Worm (Caenorhabditis elegans): ENCODE results near the gene C18E9.2.
A peak's percentile ranks its signal among the peaks of the same experiment; 100 is the strongest.

The C18E9.2 gene

DNA sequence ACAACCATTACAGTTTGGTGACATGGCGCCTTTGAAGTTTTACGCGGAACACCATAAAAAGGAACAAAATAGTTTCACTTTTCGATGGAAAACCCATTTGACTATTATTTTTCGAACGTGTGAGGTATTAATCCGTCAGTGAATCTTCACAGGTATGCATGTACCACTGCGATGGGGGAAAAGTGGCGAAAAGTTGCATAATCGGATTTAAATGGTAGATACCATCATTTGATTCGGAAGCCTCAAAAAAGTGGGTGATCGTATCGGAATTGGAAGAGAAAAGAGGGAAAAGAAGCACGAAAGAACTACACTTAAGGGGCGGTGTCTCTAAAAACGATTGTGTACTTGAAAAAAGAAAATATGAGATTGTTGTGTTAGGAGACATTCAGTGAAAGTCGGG, 11.1 kb upstream of the C18E9.2 start:
- TF ChIP-seq tra-4 (tag; optimal IDR thresholded peaks at IDR 0.05): no peak
- no peak for TF ChIP-seq hnd-1 (tag; optimal IDR thresholded peaks at IDR 0.05)
- TF ChIP-seq F13C5.2 (tag; optimal IDR thresholded peaks at IDR 0.05): no peak
- no peak for TF ChIP-seq pes-1 (GFP tag; IDR thresholded peaks at IDR 0.05)
- no peak for TF ChIP-seq ets-7 (tag; optimal IDR thresholded peaks at IDR 0.05)
- no peak for TF ChIP-seq flt-1 (GFP tag; IDR thresholded peaks at IDR 0.05)
- TF ChIP-seq tbx-37 (GFP tag; conservative IDR thresholded peaks at IDR 0.05): no peak
- TF ChIP-seq sea-1 (GFP tag; conservative IDR thresholded peaks at IDR 0.05): no peak
- no peak for TF ChIP-seq ama-1 (optimal IDR thresholded peaks at IDR 0.05)
- no peak for TF ChIP-seq scrt-1 (GFP tag; IDR thresholded peaks at IDR 0.05)
- TF ChIP-seq hmg-4 (GFP tag; optimal IDR thresholded peaks at IDR 0.05): no peak
- no peak for TF ChIP-seq tbx-11 (GFP tag; IDR thresholded peaks at IDR 0.05)
- TF ChIP-seq hmbx-1 (tag; optimal IDR thresholded peaks at IDR 0.05): no peak
- no peak for TF ChIP-seq aly-1 (tag; optimal IDR thresholded peaks at IDR 0.05)
- TF ChIP-seq ceh-36 (tag; optimal IDR thresholded peaks at IDR 0.05): no peak
- no peak for TF ChIP-seq ceh-13 (GFP tag; optimal IDR thresholded peaks at IDR 0.05)
- no peak for TF ChIP-seq B0310.2 (tag; optimal IDR thresholded peaks at IDR 0.05)

DNA sequence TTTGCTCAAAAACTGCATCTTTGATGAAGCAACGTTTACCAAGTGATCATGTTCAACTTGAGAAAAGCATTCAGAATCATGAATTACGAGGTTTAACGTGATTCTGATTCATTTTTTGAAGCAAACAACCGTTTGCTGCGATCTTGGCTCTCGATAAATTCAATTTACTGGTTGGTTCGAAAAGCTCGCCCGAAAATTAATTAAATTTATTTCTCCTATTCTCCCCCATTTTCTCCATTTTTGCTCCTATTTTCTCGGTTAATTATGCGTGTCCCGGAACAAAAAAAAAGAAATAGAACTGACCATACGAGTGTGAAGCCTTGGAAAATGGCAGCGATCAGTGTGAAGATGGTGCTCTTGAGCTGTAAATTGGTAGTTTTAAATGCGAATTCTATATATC, 7.9 kb upstream of the C18E9.2 start:
- TF ChIP-seq ceh-36 (tag; optimal IDR thresholded peaks at IDR 0.05): no peak
- TF ChIP-seq aly-1 (tag; optimal IDR thresholded peaks at IDR 0.05): no peak
- TF ChIP-seq ceh-13 (GFP tag; optimal IDR thresholded peaks at IDR 0.05): no peak
- no peak for TF ChIP-seq B0310.2 (tag; optimal IDR thresholded peaks at IDR 0.05)
- TF ChIP-seq scrt-1 (GFP tag; IDR thresholded peaks at IDR 0.05): no peak
- TF ChIP-seq sea-1 (GFP tag; conservative IDR thresholded peaks at IDR 0.05): no peak
- no peak for TF ChIP-seq hmbx-1 (tag; optimal IDR thresholded peaks at IDR 0.05)
- TF ChIP-seq pes-1 (GFP tag; IDR thresholded peaks at IDR 0.05): no peak
- no peak for TF ChIP-seq ama-1 (optimal IDR thresholded peaks at IDR 0.05)

DNA sequence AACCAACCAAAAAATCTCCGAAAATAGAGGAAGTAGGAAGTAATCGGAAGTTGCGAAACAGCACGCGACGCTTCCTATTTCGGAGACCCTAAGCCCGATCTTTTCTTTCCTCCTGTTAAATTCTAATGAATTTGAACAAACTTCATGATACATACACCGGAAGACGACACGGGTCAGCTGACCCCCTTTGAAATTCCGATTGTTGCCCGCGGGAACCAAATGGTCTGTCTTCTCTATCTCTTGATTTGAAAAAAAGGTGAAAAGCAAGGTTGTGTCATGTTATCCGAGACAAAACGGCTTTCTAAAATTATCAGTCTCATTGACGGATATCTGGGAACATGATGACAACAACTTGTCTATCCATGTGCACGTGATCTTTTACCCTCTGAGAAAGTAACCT, 5.7 kb upstream of the C18E9.2 start:
- no peak for TF ChIP-seq ceh-36 (tag; optimal IDR thresholded peaks at IDR 0.05)
- TF ChIP-seq hnd-1 (tag; optimal IDR thresholded peaks at IDR 0.05): no peak
- no peak for TF ChIP-seq hmbx-1 (tag; optimal IDR thresholded peaks at IDR 0.05)
- TF ChIP-seq F13C5.2 (tag; optimal IDR thresholded peaks at IDR 0.05): no peak
- no peak for TF ChIP-seq tra-4 (tag; optimal IDR thresholded peaks at IDR 0.05)
- no peak for TF ChIP-seq ceh-13 (GFP tag; optimal IDR thresholded peaks at IDR 0.05)
- TF ChIP-seq B0310.2 (tag; optimal IDR thresholded peaks at IDR 0.05): no peak
- TF ChIP-seq ama-1 (optimal IDR thresholded peaks at IDR 0.05): no peak
- TF ChIP-seq flt-1 (GFP tag; IDR thresholded peaks at IDR 0.05): no peak
- no peak for TF ChIP-seq hmg-4 (GFP tag; optimal IDR thresholded peaks at IDR 0.05)
- no peak for TF ChIP-seq sea-1 (GFP tag; conservative IDR thresholded peaks at IDR 0.05)
- TF ChIP-seq scrt-1 (GFP tag; IDR thresholded peaks at IDR 0.05): no peak

- TF ChIP-seq hmg-4 (GFP tag; optimal IDR thresholded peaks at IDR 0.05) (no peak), tbx-11 (GFP tag; IDR thresholded peaks at IDR 0.05) (no peak), ama-1 (optimal IDR thresholded peaks at IDR 0.05) (no peak), pes-1 (GFP tag; IDR thresholded peaks at IDR 0.05) (no peak), tra-4 (tag; optimal IDR thresholded peaks at IDR 0.05) (no peak), ets-7 (tag; optimal IDR thresholded peaks at IDR 0.05) (no peak), hnd-1 (tag; optimal IDR thresholded peaks at IDR 0.05) (no peak), B0310.2 (tag; optimal IDR thresholded peaks at IDR 0.05) (no peak), aly-1 (tag; optimal IDR thresholded peaks at IDR 0.05) (no peak)
Observed at ce11 chrII:8960414-8960813, 4.4 kb upstream of the C18E9.2 start, which contains the start of gene cal-2. cal-2 (plus strand) TSS chrII:8960714.

- TF ChIP-seq ceh-36 (tag; optimal IDR thresholded peaks at IDR 0.05): no peak
- no peak for TF ChIP-seq F13C5.2 (tag; optimal IDR thresholded peaks at IDR 0.05)
- no peak for TF ChIP-seq hnd-1 (tag; optimal IDR thresholded peaks at IDR 0.05)
- no peak for TF ChIP-seq hmg-4 (GFP tag; optimal IDR thresholded peaks at IDR 0.05)
- TF ChIP-seq tbx-11 (GFP tag; IDR thresholded peaks at IDR 0.05): no peak
- TF ChIP-seq ama-1 (optimal IDR thresholded peaks at IDR 0.05): no peak
- no peak for TF ChIP-seq tbx-37 (GFP tag; conservative IDR thresholded peaks at IDR 0.05)
- no peak for TF ChIP-seq hmbx-1 (tag; optimal IDR thresholded peaks at IDR 0.05)
Observed at ce11 chrII:8961450-8961849, 3.4 kb upstream of the C18E9.2 start.

- TF ChIP-seq hmg-4 (GFP tag; optimal IDR thresholded peaks at IDR 0.05) (no peak), ets-7 (tag; optimal IDR thresholded peaks at IDR 0.05) (no peak), hnd-1 (tag; optimal IDR thresholded peaks at IDR 0.05) (no peak), pes-1 (GFP tag; IDR thresholded peaks at IDR 0.05) (no peak), F13C5.2 (tag; optimal IDR thresholded peaks at IDR 0.05) (no peak), aly-1 (tag; optimal IDR thresholded peaks at IDR 0.05) (no peak), tbx-37 (GFP tag; conservative IDR thresholded peaks at IDR 0.05) (no peak), B0310.2 (tag; optimal IDR thresholded peaks at IDR 0.05) (no peak), sea-1 (GFP tag; conservative IDR thresholded peaks at IDR 0.05) (no peak), flt-1 (GFP tag; IDR thresholded peaks at IDR 0.05) (no peak), scrt-1 (GFP tag; IDR thresholded peaks at IDR 0.05) (no peak), hmbx-1 (tag; optimal IDR thresholded peaks at IDR 0.05) (no peak)
Observed at ce11 chrII:8962206-8962605, 2.6 kb upstream of the C18E9.2 start.

ce11 chrII:8964049-8964448, 757 bp upstream of the C18E9.2 start, which contains the start of gene sftd-3:
sftd-3 (minus strand) TSS chrII:8964149.
- TF ChIP-seq pes-1 (GFP tag; IDR thresholded peaks at IDR 0.05): no peak

DNA sequence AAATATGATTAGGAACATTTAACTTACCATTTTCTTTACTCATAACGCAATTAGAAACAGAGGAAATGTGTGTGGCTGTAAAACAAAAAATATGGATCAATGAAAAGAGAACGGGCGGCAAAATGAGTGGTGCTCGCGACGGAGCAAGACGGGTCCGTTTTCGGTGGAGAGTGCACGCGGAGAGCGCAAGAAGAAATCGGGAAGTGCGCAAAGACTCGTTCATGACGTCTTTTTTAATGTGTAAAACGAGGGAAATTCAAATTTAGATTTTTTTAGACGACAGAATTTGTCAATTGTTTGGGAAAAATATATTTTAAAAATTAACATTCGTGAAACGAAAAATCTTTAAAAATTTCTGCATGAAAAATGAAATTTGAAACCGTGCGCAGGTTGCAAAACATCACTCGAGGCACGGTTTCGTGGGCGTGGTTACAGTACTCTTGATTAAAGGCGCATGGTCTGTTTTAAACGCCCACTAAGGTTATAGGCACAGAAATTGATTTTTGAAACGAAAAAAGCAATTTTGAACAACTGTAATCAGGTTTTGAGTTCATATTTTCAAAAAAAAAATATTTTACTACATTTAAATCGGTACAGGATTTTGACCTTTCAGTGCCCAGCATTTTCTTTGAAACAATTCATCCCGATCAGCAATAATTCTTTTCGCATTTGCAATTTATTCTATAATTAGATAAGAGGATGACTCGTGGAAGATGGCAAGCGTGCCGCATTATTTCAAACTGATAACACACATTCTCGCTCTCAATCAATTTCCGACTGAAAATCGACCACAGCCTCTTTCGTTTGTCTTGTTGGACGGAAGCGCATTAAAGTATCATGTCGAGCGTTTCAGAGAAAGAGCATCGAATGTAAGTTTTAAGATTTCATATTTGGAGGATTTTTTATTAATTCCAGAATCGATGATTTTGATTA, 4.7 kb downstream of the C18E9.2 start, which contains the start of the genes szy-20 and C18E9.5:
Gene szy-20, minus strand, starts transcription at position 83 of the 933 bp plus-strand sequence.
Gene C18E9.5, plus strand, starts transcription at position 730 of the 933 bp plus-strand sequence.
- no peak for TF ChIP-seq aly-1 (tag; optimal IDR thresholded peaks at IDR 0.05)
- TF ChIP-seq F13C5.2 (tag; optimal IDR thresholded peaks at IDR 0.05): peak; percentile 82
- TF ChIP-seq hmg-4 (GFP tag; optimal IDR thresholded peaks at IDR 0.05): peak; percentile 67
- TF ChIP-seq tbx-37 (GFP tag; conservative IDR thresholded peaks at IDR 0.05): 0 out of 2 replicates have a peak, but pooled peaks have one; percentile 22
